Fruit fly (Drosophila melanogaster) whole organism, adult: Measurements from ENCODE around the gene CG12535.

Source experiments
- CG11617 ChIP-seq: fragments of 200-800 bp; sonication (Bioruptor generic); optimal IDR thresholded peaks from 2 replicates; lab custom pipeline; 2017; ENCODE audit warnings: mild to moderate bottlenecking, missing biosample characterization, missing genetic modification reagents, missing genetic modification characterization
- CG12768 ChIP-seq: fragments of 200-800 bp; sonication (Bioruptor generic); optimal IDR thresholded peaks from 2 replicates; lab custom pipeline; 2017; ENCODE audit warnings: missing biosample characterization, missing genetic modification characterization, mild to moderate bottlenecking, moderate library complexity, missing genetic modification reagents
- CG14711 ChIP-seq: fragments of 200-800 bp; sonication (Bioruptor generic); optimal IDR thresholded peaks from 2 replicates; lab custom pipeline; 2018; ENCODE audit warnings: missing biosample characterization, mild to moderate bottlenecking, missing genetic modification characterization, moderate library complexity
- CG1620 ChIP-seq: fragments of 200-800 bp; sonication (Bioruptor generic); optimal IDR thresholded peaks from 2 replicates; lab custom pipeline; 2016; ENCODE audit warnings: missing biosample characterization, missing genetic modification characterization
- CG33017 ChIP-seq: fragments of 200-800 bp; sonication (Bioruptor generic); optimal IDR thresholded peaks from 2 replicates; lab custom pipeline; 2018; ENCODE audit warnings: missing biosample characterization, mild to moderate bottlenecking, missing genetic modification characterization, moderate library complexity
- CG5204 ChIP-seq: fragments of 200-800 bp; sonication (Bioruptor generic); optimal IDR thresholded peaks from 2 replicates; lab custom pipeline; 2016; ENCODE audit warnings: missing biosample characterization, missing genetic modification characterization
- CG7045 ChIP-seq: fragments of 200-800 bp; sonication (Bioruptor generic); optimal IDR thresholded peaks from 2 replicates; lab custom pipeline; 2017; ENCODE audit warnings: missing biosample characterization, mild to moderate bottlenecking, missing genetic modification characterization
- CG7101 ChIP-seq: fragments of 200-800 bp; sonication (Bioruptor generic); optimal IDR thresholded peaks from 2 replicates; lab custom pipeline; 2018; ENCODE audit warnings: missing biosample characterization, mild to moderate bottlenecking, missing genetic modification characterization, moderate library complexity
- Clk ChIP-seq: fragments of 200-800 bp; sonication (Bioruptor generic); optimal IDR thresholded peaks from 2 replicates; lab custom pipeline; 2017; ENCODE audit warnings: missing biosample characterization, missing genetic modification characterization
- Crg-1 ChIP-seq: fragments of 200-800 bp; sonication (Bioruptor generic); optimal IDR thresholded peaks from 2 replicates; lab custom pipeline; 2016; ENCODE audit warnings: missing biosample characterization, missing genetic modification characterization
- Hr96 ChIP-seq: fragments of 200-800 bp; sonication (Bioruptor generic); optimal IDR thresholded peaks from 2 replicates; lab custom pipeline; 2016; ENCODE audit warnings: missing biosample characterization, missing genetic modification characterization
- Mnt ChIP-seq: fragments of 200-800 bp; sonication (Bioruptor generic); optimal IDR thresholded peaks from 2 replicates; lab custom pipeline; 2016; ENCODE audit warnings: missing biosample characterization, mild to moderate bottlenecking, missing genetic modification characterization
- bab1 ChIP-seq: fragments of 200-800 bp; sonication (Bioruptor generic); optimal IDR thresholded peaks from 3 replicates; lab custom pipeline; 2019; ENCODE audit warnings: missing biosample characterization, mild to moderate bottlenecking, missing genetic modification characterization, moderate library complexity
- cic ChIP-seq: fragments of 200-800 bp; sonication (Bioruptor generic); optimal IDR thresholded peaks from 2 replicates; lab custom pipeline; 2017; ENCODE audit warnings: missing biosample characterization, mild to moderate bottlenecking, missing genetic modification characterization, moderate library complexity
- cnc ChIP-seq, 2 experiments: fragments of >200 bp; optimal IDR thresholded peaks; 2 replicates each; lab custom pipeline; 2017
- kay ChIP-seq: fragments of 200-800 bp; sonication (Bioruptor generic); peaks from one replicate; lab custom pipeline; 2016; ENCODE audit warnings: missing biosample characterization, missing genetic modification characterization, borderline replicate concordance
- ovo ChIP-seq: fragments of 200-800 bp; sonication (Bioruptor generic); optimal IDR thresholded peaks from 2 replicates; lab custom pipeline; 2016; ENCODE audit warnings: missing biosample characterization, missing genetic modification characterization
- pad ChIP-seq: fragments of 200-800 bp; sonication (Bioruptor generic); optimal IDR thresholded peaks from 3 replicates; lab custom pipeline; 2017; ENCODE audit warnings: missing biosample characterization, missing genetic modification characterization, mild to moderate bottlenecking, moderate library complexity, missing genetic modification reagents
- tj ChIP-seq: fragments of 200-800 bp; sonication (Bioruptor generic); optimal IDR thresholded peaks from 3 replicates; lab custom pipeline; 2017; ENCODE audit warnings: missing biosample characterization, mild to moderate bottlenecking, missing genetic modification characterization, moderate library complexity
- toe ChIP-seq: fragments of 200-800 bp; sonication (Bioruptor generic); optimal IDR thresholded peaks from 2 replicates; lab custom pipeline; 2016; ENCODE audit warnings: missing biosample characterization, missing genetic modification characterization

Gene CG12535

DNA sequence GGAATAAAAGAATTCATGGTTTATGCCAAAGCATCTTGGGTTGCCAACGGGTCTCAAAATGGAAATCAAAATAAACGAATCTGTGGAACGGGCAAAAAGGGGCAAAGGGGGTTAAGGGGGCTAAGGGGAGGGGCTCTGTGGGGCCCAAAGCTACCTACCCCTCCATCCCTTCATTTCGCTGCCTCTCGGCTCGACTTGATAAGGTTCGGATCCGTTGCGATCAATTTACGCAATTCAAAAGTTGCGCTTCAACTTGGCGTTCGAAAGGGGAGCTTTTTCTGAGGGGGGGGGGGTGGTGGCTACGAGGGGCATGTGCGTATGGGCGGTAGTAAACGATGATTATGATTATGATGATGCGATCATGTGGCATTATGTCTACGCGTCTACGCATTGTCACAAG lies 43.3 kb downstream of the CG12535 start:
- TF ChIP-seq CG5204 (GFP tag; lab: Kevin White, UChicago), result no peak
- TF ChIP-seq Hr96, result no peak
- TF ChIP-seq CG1620 (GFP tag; lab: Kevin White, UChicago), result no peak
- no peak for TF ChIP-seq ovo
- TF ChIP-seq Mnt (GFP tag; lab: Kevin White, UChicago), result no peak
- TF ChIP-seq cnc (optimal IDR thresholded peaks at IDR 0.05; lab: Kevin White, UChicago), result no peak
- no peak for TF ChIP-seq CG14711 (tag; lab: Kevin White, UChicago)
- TF ChIP-seq CG11617 (GFP tag; lab: Kevin White, UChicago), result no peak
- no peak for TF ChIP-seq CG12768 (GFP tag; lab: Kevin White, UChicago)
- no peak for TF ChIP-seq toe (GFP tag; lab: Kevin White, UChicago)

DNA sequence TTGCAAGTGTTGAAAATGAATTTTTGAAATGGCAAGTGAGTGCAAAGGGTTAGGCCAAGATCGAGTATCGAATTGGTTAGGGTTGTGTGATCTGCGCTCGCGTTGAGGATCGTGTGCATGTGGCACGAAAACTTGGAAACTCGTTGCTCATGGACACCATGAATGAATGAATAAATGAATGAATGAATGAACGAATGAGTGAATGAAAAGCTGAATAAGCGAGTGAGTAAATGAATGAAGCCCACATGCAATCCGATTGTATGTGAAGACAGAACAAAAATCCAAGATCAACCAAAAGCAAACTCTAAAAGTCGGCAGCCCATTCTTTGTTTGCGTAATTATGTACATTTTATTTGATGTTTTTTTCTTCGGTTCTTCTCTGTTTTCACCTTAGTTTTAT lies 44.0 kb downstream of the CG12535 start:
- no peak for TF ChIP-seq tj (GFP tag; lab: Kevin White, UChicago)
- no peak for TF ChIP-seq CG5204 (GFP tag; lab: Kevin White, UChicago)
- TF ChIP-seq CG7101 (tag; lab: Kevin White, UChicago), result no peak
- no peak for TF ChIP-seq pad
- no peak for TF ChIP-seq Crg-1 (GFP tag; lab: Kevin White, UChicago)
- TF ChIP-seq Clk (GFP tag; lab: Kevin White, UChicago), result no peak
- TF ChIP-seq CG14711 (tag; lab: Kevin White, UChicago), result no peak
- no peak for TF ChIP-seq ovo
- no peak for TF ChIP-seq kay

DNA sequence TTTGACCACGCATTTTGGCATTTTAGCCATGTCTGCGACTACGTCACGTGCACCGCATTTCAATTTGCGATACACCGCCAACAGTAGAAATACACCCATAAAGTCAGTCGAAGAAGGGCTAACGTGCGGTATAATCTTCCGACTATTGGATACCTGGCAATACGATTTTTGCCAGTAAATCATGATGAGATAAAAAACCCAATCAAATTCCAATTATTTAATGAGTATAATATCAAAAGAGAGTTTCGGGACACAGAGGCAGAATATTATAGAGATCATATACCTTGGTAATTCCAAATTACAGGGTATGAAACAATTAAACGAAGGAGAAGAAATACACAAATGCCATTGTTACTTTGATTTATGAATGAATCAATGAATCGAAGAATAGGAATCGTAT lies 45.3 kb downstream of the CG12535 start:
- TF ChIP-seq tj (GFP tag; lab: Kevin White, UChicago) (no peak), CG7045 (GFP tag; lab: Kevin White, UChicago) (no peak), kay (no peak), pad (no peak), cic (GFP tag; lab: Kevin White, UChicago) (no peak), CG7101 (tag; lab: Kevin White, UChicago) (no peak), CG11617 (GFP tag; lab: Kevin White, UChicago) (no peak), cnc (optimal IDR thresholded peaks at IDR 0.05; lab: Kevin White, UChicago) (no peak), CG5204 (GFP tag; lab: Kevin White, UChicago) (no peak), CG14711 (tag; lab: Kevin White, UChicago) (no peak), CG33017 (tag; lab: Kevin White, UChicago) (no peak), ovo (no peak), CG12768 (GFP tag; lab: Kevin White, UChicago) (no peak)

DNA sequence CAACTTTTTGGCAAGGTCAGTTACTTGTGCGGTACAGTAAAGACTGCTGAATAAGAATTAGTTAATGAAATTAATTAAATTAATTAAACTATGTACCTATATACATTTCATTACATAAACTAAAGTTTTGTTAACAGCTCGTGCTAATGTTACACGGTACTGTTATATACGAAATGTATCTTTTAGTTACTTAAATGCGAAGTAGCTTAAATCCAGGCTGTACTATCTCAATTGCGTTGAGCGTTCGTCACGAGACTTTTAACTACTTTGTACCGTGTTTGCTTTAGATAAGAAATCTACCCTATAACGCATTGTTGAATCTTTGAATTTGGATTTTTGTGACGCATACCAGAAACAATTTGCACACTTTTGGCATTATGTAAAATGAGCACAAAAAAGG lies 49.5 kb downstream of the CG12535 start:
- TF ChIP-seq CG5204 (GFP tag; lab: Kevin White, UChicago), result no peak
- TF ChIP-seq ovo, result no peak
- TF ChIP-seq CG14711 (tag; lab: Kevin White, UChicago), result peak; percentile 54
- no peak for TF ChIP-seq kay

dm6 chrX:3398576-3399277 lies 50.0 kb downstream of the CG12535 start:
- TF ChIP-seq Crg-1 (GFP tag; lab: Kevin White, UChicago) (no peak), toe (GFP tag; lab: Kevin White, UChicago) (no peak), ovo (no peak), kay (no peak), CG12768 (GFP tag; lab: Kevin White, UChicago) (no peak), CG11617 (GFP tag; lab: Kevin White, UChicago) (no peak), CG5204 (GFP tag; lab: Kevin White, UChicago) (no peak), cnc (optimal IDR thresholded peaks at IDR 0.05; lab: Kevin White, UChicago) (no peak), CG33017 (tag; lab: Kevin White, UChicago) (no peak), tj (GFP tag; lab: Kevin White, UChicago) (no peak), CG7045 (GFP tag; lab: Kevin White, UChicago) (no peak), CG1620 (GFP tag; lab: Kevin White, UChicago) (no peak), Mnt (GFP tag; lab: Kevin White, UChicago) (no peak), CG7101 (tag; lab: Kevin White, UChicago) (no peak), cic (GFP tag; lab: Kevin White, UChicago) (no peak), CG14711 (tag; lab: Kevin White, UChicago) (no peak), Hr96 (no peak), bab1 (GFP tag; lab: Kevin White, UChicago) (no peak), Clk (GFP tag; lab: Kevin White, UChicago) (no peak), pad (no peak)

dm6 chrX:3396837-3397495 lies 51.8 kb downstream of the CG12535 start:
- TF ChIP-seq CG33017 (tag; lab: Kevin White, UChicago) (peak; percentile 21), CG12768 (GFP tag; lab: Kevin White, UChicago) (no peak)

DNA sequence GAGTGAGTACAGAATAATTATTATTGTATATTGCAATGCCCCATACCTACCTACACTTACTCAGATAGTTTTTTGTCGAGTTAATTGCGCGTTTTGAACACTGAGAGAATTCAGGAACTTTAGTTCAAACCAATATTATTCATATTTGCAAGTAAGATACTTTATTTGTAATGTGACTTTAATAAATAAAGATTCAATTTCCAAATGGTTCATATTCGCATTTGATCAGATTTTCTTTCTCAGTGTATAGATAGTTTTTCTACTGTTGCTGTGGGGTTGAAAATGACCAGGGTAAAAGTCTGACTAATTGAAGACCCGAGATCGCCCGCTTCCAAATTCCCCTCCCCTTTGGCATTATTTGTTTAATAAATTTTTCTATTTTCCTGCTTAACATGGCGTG lies 54.6 kb downstream of the CG12535 start:
- TF ChIP-seq tj (GFP tag; lab: Kevin White, UChicago), result no peak
- TF ChIP-seq CG11617 (GFP tag; lab: Kevin White, UChicago), result no peak
- peak; percentile 35 for TF ChIP-seq kay
